Worm (Caenorhabditis elegans) whole organism, L4 larva: ENCODE results near the gene Y39A1A.3.

Source experiments
- F26F4.8 ChIP-seq: fragments of 200-800 bp; sonication (Bioruptor generic); conservative IDR thresholded peaks from 2 replicates; pipeline ENCODE4 v1.3.6; 2022; ENCODE audit warnings: missing genetic modification characterization, missing compliant biosample characterization
- F37D6.2 ChIP-seq: sonication (generic microtip); optimal IDR thresholded peaks from 2 replicates; lab custom pipeline; 2016; ENCODE audit warnings: mild to moderate bottlenecking, missing genetic modification characterization, missing compliant biosample characterization
- F49E8.2 ChIP-seq: sonication (generic microtip); optimal IDR thresholded peaks from 2 replicates; lab custom pipeline; 2016; ENCODE audit warnings: missing compliant biosample characterization, mild to moderate bottlenecking, missing genetic modification characterization, borderline replicate concordance
- T26A8.4 ChIP-seq: fragments of 200-800 bp; sonication (Bioruptor generic); IDR thresholded peaks from 2 replicates; pipeline ENCODE4 v1.3.6; 2022; ENCODE audit warnings: missing genetic modification characterization, missing compliant biosample characterization
- Y105C5A.15 ChIP-seq: fragments of 200-800 bp; sonication (Bioruptor generic); IDR thresholded peaks from 2 replicates; pipeline ENCODE4 v1.3.6; 2022; ENCODE audit warnings: missing genetic modification characterization, missing compliant biosample characterization
- Y48G9A.11 ChIP-seq: fragments of 200-800 bp; sonication (Bioruptor generic); IDR thresholded peaks from 2 replicates; pipeline ENCODE4 v1.3.6; 2022; ENCODE audit warnings: missing genetic modification reagents, missing genetic modification characterization, missing compliant biosample characterization
- Y75B8A.6 ChIP-seq: fragments of 200-800 bp; sonication (Bioruptor generic); IDR thresholded peaks from 2 replicates; pipeline ENCODE4 v1.3.6; 2022; ENCODE audit warnings: missing genetic modification reagents, missing genetic modification characterization, missing compliant biosample characterization
- ZK337.2 ChIP-seq: fragments of 200-800 bp; sonication (Bioruptor generic); IDR thresholded peaks from 2 replicates; pipeline ENCODE4 v1.3.6; 2022; ENCODE audit warnings: missing genetic modification reagents, missing genetic modification characterization, missing compliant biosample characterization
- ceh-20 ChIP-seq: fragments of 200-800 bp; sonication (Bioruptor generic); IDR thresholded peaks from 2 replicates; pipeline ENCODE4 v1.3.6; 2022; ENCODE audit warnings: missing genetic modification reagents, missing genetic modification characterization, missing compliant biosample characterization
- ceh-32 ChIP-seq: sonication (generic microtip); optimal IDR thresholded peaks from 2 replicates; lab custom pipeline; 2016; ENCODE audit warnings: mild to moderate bottlenecking, missing genetic modification characterization, missing compliant biosample characterization; ENCODE audit not compliant: poor library complexity
- ceh-44 ChIP-seq: fragments of 200-800 bp; sonication (Bioruptor generic); IDR thresholded peaks from 2 replicates; pipeline ENCODE4 v1.3.6; 2022; ENCODE audit warnings: missing genetic modification reagents, missing genetic modification characterization, missing compliant biosample characterization
- ces-1 ChIP-seq: fragments of 150-350 bp; sonication (generic microtip); optimal IDR thresholded peaks from 4 replicates; lab custom pipeline; 2014; ENCODE audit warnings: missing biosample characterization, missing genetic modification reagents, missing genetic modification characterization
- cey-2 ChIP-seq: sonication (generic microtip); optimal IDR thresholded peaks from 3 replicates; lab custom pipeline; 2017; ENCODE audit warnings: missing genetic modification characterization, mild to moderate bottlenecking, missing compliant biosample characterization, antibody characterized with exemption, borderline replicate concordance; ENCODE audit not compliant: insufficient read depth
- daf-16 ChIP-seq, 3 experiments: sonication (generic microtip); optimal IDR thresholded peaks; 2 replicates each; lab custom pipeline; 2016 to 2017; ENCODE audit warnings: missing genetic modification characterization in 3 of 3, missing genetic modification reagents in 3 of 3, mild to moderate bottlenecking in 2 of 3, missing compliant biosample characterization in 2 of 3, missing biosample characterization in 1 of 3, moderate library complexity in 1 of 3
- daf-19 ChIP-seq: fragments of 200-800 bp; sonication (Bioruptor generic); conservative IDR thresholded peaks from 2 replicates; pipeline ENCODE4 v1.3.6; 2022; ENCODE audit warnings: missing genetic modification characterization, missing compliant biosample characterization
- dmd-9 ChIP-seq: fragments of 200-800 bp; sonication (Bioruptor generic); IDR thresholded peaks from 2 replicates; pipeline ENCODE4 v1.3.6; 2022; ENCODE audit warnings: missing genetic modification reagents, missing genetic modification characterization, missing compliant biosample characterization
- dpl-1 ChIP-seq: fragments of 150-350 bp; optimal IDR thresholded peaks from 2 replicates; lab custom pipeline; 2014; ENCODE audit warnings: missing biosample characterization, missing genetic modification reagents, missing genetic modification characterization
- dve-1 ChIP-seq: sonication (generic microtip); optimal IDR thresholded peaks from 2 replicates; lab custom pipeline; 2017; ENCODE audit warnings: antibody characterized with exemption, mild to moderate bottlenecking, missing genetic modification characterization, missing compliant biosample characterization; ENCODE audit not compliant: insufficient read depth
- egl-43 ChIP-seq: fragments of 200-800 bp; sonication (Bioruptor generic); IDR thresholded peaks from 2 replicates; pipeline ENCODE4 v1.3.6; 2022; ENCODE audit warnings: missing genetic modification reagents, missing genetic modification characterization, missing compliant biosample characterization
- fkh-10 ChIP-seq: fragments of 150-350 bp; optimal IDR thresholded peaks from 2 replicates; lab custom pipeline; 2014; ENCODE audit warnings: missing biosample characterization, missing genetic modification reagents, missing genetic modification characterization
- hif-1 ChIP-seq, 2 experiments: sonication (generic microtip); optimal IDR thresholded peaks; 2 replicates each; lab custom pipeline; 2016 to 2017; ENCODE audit warnings: missing compliant biosample characterization in 2 of 2, missing genetic modification characterization in 2 of 2, missing genetic modification reagents in 2 of 2, missing genotype in 2 of 2, mild to moderate bottlenecking in 1 of 2
- hlh-11 ChIP-seq: fragments of 200-800 bp; sonication (Bioruptor generic); optimal IDR thresholded peaks from 2 replicates; lab custom pipeline; 2018; ENCODE audit warnings: mild to moderate bottlenecking, missing genetic modification characterization, missing compliant biosample characterization
- lim-7 ChIP-seq: fragments of 200-800 bp; sonication (Bioruptor generic); IDR thresholded peaks from 2 replicates; pipeline ENCODE4 v1.3.6; 2022; ENCODE audit warnings: missing genetic modification characterization, missing compliant biosample characterization
- lin-29 ChIP-seq: fragments of 200-800 bp; sonication (Bioruptor generic); IDR thresholded peaks from 2 replicates; pipeline ENCODE4 v1.3.6; 2022; ENCODE audit warnings: missing genetic modification reagents, missing genetic modification characterization, missing compliant biosample characterization
- lin-38 ChIP-seq: fragments of 200-800 bp; sonication (Bioruptor generic); IDR thresholded peaks from 2 replicates; pipeline ENCODE4 v1.3.6; 2022; ENCODE audit warnings: missing genetic modification reagents, missing genetic modification characterization, missing compliant biosample characterization
- lin-39 ChIP-seq: fragments of 150-350 bp; optimal IDR thresholded peaks from 2 replicates; lab custom pipeline; 2014; ENCODE audit warnings: missing biosample characterization, missing genetic modification reagents, missing genetic modification characterization
- madf-5 ChIP-seq, 2 experiments: fragments of 200-800 bp; sonication (Bioruptor generic); IDR thresholded peaks; 2 replicates each; pipeline ENCODE4 v1.3.6; 2022; ENCODE audit warnings: missing compliant biosample characterization in 2 of 2, missing genetic modification characterization in 2 of 2
- mdl-1 ChIP-seq, 2 experiments: fragments of 150-350 bp in 1 of 2; sonication (generic microtip) in 1 of 2; optimal IDR thresholded peaks; 2 replicates each; lab custom pipeline; 2014 to 2017; ENCODE audit warnings: missing biosample characterization in 2 of 2, missing genetic modification characterization in 2 of 2
- mxl-2 ChIP-seq: fragments of 200-800 bp; sonication (Bioruptor generic); conservative IDR thresholded peaks from 2 replicates; pipeline ENCODE4 v1.3.6; 2022; ENCODE audit warnings: missing genetic modification reagents, missing genetic modification characterization, missing compliant biosample characterization
- nhr-10 ChIP-seq: fragments of 150-350 bp; optimal IDR thresholded peaks from 2 replicates; lab custom pipeline; 2014; ENCODE audit warnings: missing biosample characterization, missing genetic modification characterization
- nhr-102 ChIP-seq: sonication (generic microtip); optimal IDR thresholded peaks from 2 replicates; lab custom pipeline; 2016; ENCODE audit warnings: mild to moderate bottlenecking, missing genetic modification characterization, moderate library complexity, missing compliant biosample characterization
- nhr-237 ChIP-seq: sonication (generic microtip); optimal IDR thresholded peaks from 2 replicates; lab custom pipeline; 2017; ENCODE audit warnings: missing biosample characterization, missing genetic modification characterization
- nhr-25 ChIP-seq: sonication (generic microtip); optimal IDR thresholded peaks from 2 replicates; lab custom pipeline; 2017; ENCODE audit warnings: missing genetic modification characterization, mild to moderate bottlenecking, missing compliant biosample characterization, antibody characterized with exemption, moderate library complexity, borderline replicate concordance; ENCODE audit not compliant: insufficient read depth
- nhr-6 ChIP-seq: fragments of 150-350 bp; optimal IDR thresholded peaks from 2 replicates; lab custom pipeline; 2014; ENCODE audit warnings: missing biosample characterization, missing genetic modification characterization
- nhr-77 ChIP-seq: fragments of 150-350 bp; optimal IDR thresholded peaks from 2 replicates; lab custom pipeline; 2014; ENCODE audit warnings: missing biosample characterization, missing genetic modification characterization
- pha-4 ChIP-seq, 2 experiments: fragments of 150-350 bp in 1 of 2; fragments of 200-800 bp in 1 of 2; sonication (Bioruptor generic) in 1 of 2; IDR thresholded peaks in 1 of 2; optimal IDR thresholded peaks in 1 of 2; 2 replicates each; pipeline versions ENCODE4 v1.3.6 to Lab custom; 2014 to 2022; ENCODE audit warnings: missing genetic modification characterization in 2 of 2, missing genetic modification reagents in 2 of 2, missing biosample characterization in 1 of 2, missing compliant biosample characterization in 1 of 2
- php-3 ChIP-seq: fragments of 200-800 bp; sonication (Bioruptor generic); IDR thresholded peaks from 2 replicates; pipeline ENCODE4 v1.3.6; 2022; ENCODE audit warnings: missing genetic modification reagents, missing genetic modification characterization, missing compliant biosample characterization
- sdz-12 ChIP-seq: fragments of 200-800 bp; sonication (Bioruptor generic); optimal IDR thresholded peaks from 2 replicates; lab custom pipeline; 2018; ENCODE audit warnings: mild to moderate bottlenecking, missing genetic modification characterization, missing compliant biosample characterization
- set-16 ChIP-seq: fragments of 200-800 bp; sonication (Bioruptor generic); IDR thresholded peaks from 2 replicates; pipeline ENCODE4 v1.3.6; 2022; ENCODE audit warnings: missing genetic modification reagents, missing genetic modification characterization, missing compliant biosample characterization
- spr-1 ChIP-seq: sonication (generic microtip); optimal IDR thresholded peaks from 2 replicates; lab custom pipeline; 2016; ENCODE audit warnings: mild to moderate bottlenecking, missing genetic modification characterization, missing compliant biosample characterization
- spr-3 ChIP-seq: fragments of 200-800 bp; sonication (Bioruptor generic); optimal IDR thresholded peaks from 2 replicates; lab custom pipeline; 2018; ENCODE audit warnings: mild to moderate bottlenecking, missing genetic modification characterization, missing compliant biosample characterization
- tra-1 ChIP-seq: fragments of 200-800 bp; sonication (Bioruptor generic); IDR thresholded peaks from 2 replicates; pipeline ENCODE4 v1.3.6; 2022; ENCODE audit warnings: missing genetic modification reagents, missing genetic modification characterization, missing compliant biosample characterization
- unc-39 ChIP-seq: sonication (generic microtip); optimal IDR thresholded peaks from 2 replicates; lab custom pipeline; 2017; ENCODE audit warnings: missing biosample characterization, missing genetic modification characterization
- unc-62 ChIP-seq, 3 experiments: fragments of 150-350 bp in 1 of 3; sonication (generic microtip); optimal IDR thresholded peaks in 2 of 3; peaks in 1 of 3; 1 replicate in 1 of 3; 2 replicates in 2 of 3; lab custom pipeline; 2014 to 2017; ENCODE audit warnings: missing biosample characterization in 3 of 3, missing genetic modification characterization in 3 of 3, missing genetic modification reagents in 3 of 3, missing genotype in 1 of 3
- zag-1 ChIP-seq: fragments of 150-350 bp; optimal IDR thresholded peaks from 2 replicates; lab custom pipeline; 2014; ENCODE audit warnings: missing biosample characterization, missing genetic modification characterization
- zip-11 ChIP-seq: fragments of 200-800 bp; sonication (Bioruptor generic); IDR thresholded peaks from 2 replicates; pipeline ENCODE4 v1.3.6; 2022; ENCODE audit warnings: missing genetic modification characterization, missing compliant biosample characterization

Gene Y39A1A.3

ce11 chrIII:10628360-10628759 is 32.1 kb upstream of the Y39A1A.3 start (continued):
- no peak for TF ChIP-seq Y105C5A.15
- TF ChIP-seq dmd-9 (GFP tag; lab: Robert Waterston, UW): no peak
- no peak for TF ChIP-seq nhr-10 (tag; lab: Kevin White, UChicago)
- no peak for TF ChIP-seq T26A8.4 (GFP tag; lab: Robert Waterston, UW)
- TF ChIP-seq ceh-32 (tag; lab: Kevin White, UChicago): no peak
- no peak for TF ChIP-seq madf-5 (GFP tag; IDR thresholded peaks at IDR 0.05; lab: Robert Waterston, UW)
- TF ChIP-seq Y75B8A.6: no peak
- TF ChIP-seq spr-1 (tag; lab: Kevin White, UChicago): no peak
- TF ChIP-seq lin-38 (GFP tag; lab: Robert Waterston, UW): peak; percentile 37
- no peak for TF ChIP-seq ceh-20 (GFP tag; lab: Robert Waterston, UW)
- TF ChIP-seq egl-43 (GFP tag; lab: Robert Waterston, UW): no peak
- no peak for TF ChIP-seq F49E8.2
- no peak for TF ChIP-seq lin-39

- TF ChIP-seq F37D6.2 (tag; lab: Kevin White, UChicago) (no peak), sdz-12 (GFP tag; lab: Kevin White, UChicago) (peak; percentile 56), spr-3 (GFP tag; lab: Kevin White, UChicago) (peak; percentile 60), nhr-237 (no peak), zag-1 (tag; lab: Kevin White, UChicago) (no peak), daf-19 (GFP tag; lab: Robert Waterston, UW) (no peak; the same call in 1 of the 2 replicates), spr-1 (tag; lab: Kevin White, UChicago) (peak; percentile 58), ces-1 (GFP tag; lab: Kevin White, UChicago) (no peak), hlh-11 (tag; lab: Kevin White, UChicago) (peak; percentile 26), nhr-25 (tag; lab: Kevin White, UChicago) (no peak), zip-11 (GFP tag; lab: Robert Waterston, UW) (no peak), nhr-77 (tag; lab: Kevin White, UChicago) (no peak), lin-29 (no peak), pha-4 (GFP tag; IDR thresholded peaks at IDR 0.05; lab: Robert Waterston, UW) (peak; percentile 88), pha-4 (tag; optimal IDR thresholded peaks at IDR 0.05; lab: Kevin White, UChicago) (no peak), php-3 (GFP tag; lab: Robert Waterston, UW) (peak; percentile 74; the same call in 1 of the 2 replicates), nhr-6 (peak; percentile 51), cey-2 (tag; lab: Kevin White, UChicago) (no peak), ceh-44 (GFP tag; lab: Robert Waterston, UW) (0 out of 2 replicates have a peak, but pooled peaks have one; percentile 74), tra-1 (GFP tag; lab: Robert Waterston, UW) (peak; percentile 76), F26F4.8 (peak; percentile 80), unc-62 (GFP tag; optimal IDR thresholded peaks at IDR 0.05 in 1 of 2; lab: Kevin White, UChicago) (no peak), unc-62 (tag; optimal IDR thresholded peaks at IDR 0.05; lab: Kevin White, UChicago) (no peak), T26A8.4 (GFP tag; lab: Robert Waterston, UW) (peak; percentile 72), lim-7 (GFP tag; lab: Robert Waterston, UW) (peak; percentile 99), dve-1 (tag; lab: Kevin White, UChicago) (peak; percentile 46), Y48G9A.11 (GFP tag; lab: Robert Waterston, UW) (peak; percentile 63; the same call in 1 of the 2 replicates), ZK337.2 (GFP tag; lab: Robert Waterston, UW) (peak; percentile 79), dpl-1 (GFP tag; lab: Kevin White, UChicago) (no peak), mdl-1 (tag; optimal IDR thresholded peaks at IDR 0.05; lab: Kevin White, UChicago) (no peak), hif-1 (tag; optimal IDR thresholded peaks at IDR 0.05; lab: Kevin White, UChicago) (peak in 1 of 2 experiments; percentile 23), mxl-2 (GFP tag; lab: Robert Waterston, UW) (0 out of 2 replicates have a peak, but pooled peaks have one; percentile 17), unc-39 (no peak), Y75B8A.6 (peak; percentile 69; the same call in 1 of the 2 replicates), daf-16 (GFP tag; optimal IDR thresholded peaks at IDR 0.05; lab: Kevin White, UChicago) (peak in 1 of 2 experiments; percentile 63), daf-16 (tag; optimal IDR thresholded peaks at IDR 0.05; lab: Kevin White, UChicago) (peak; percentile 78), nhr-102 (tag; lab: Kevin White, UChicago) (peak; percentile 35), fkh-10 (GFP tag; lab: Kevin White, UChicago) (no peak), set-16 (GFP tag; lab: Robert Waterston, UW) (0 out of 2 replicates have a peak, but pooled peaks have one; percentile 21)
Observed at ce11 chrIII:10624564-10624963, 28.3 kb upstream of the Y39A1A.3 start.
